Fruit fly (Drosophila melanogaster) Kc167 (cell line): ENCODE measurements around the gene CG6034.

Experiments
- h ChIP-seq: fragments of >200 bp; optimal IDR thresholded peaks from 3 replicates; lab custom pipeline; 2018; ENCODE audit warnings: missing external identifiers
- psq ChIP-seq: fragments of >200 bp; optimal IDR thresholded peaks from 2 replicates; lab custom pipeline; 2017; ENCODE audit warnings: missing external identifiers
- ttk ChIP-seq: sonication (Bioruptor generic); optimal IDR thresholded peaks from 2 replicates; lab custom pipeline; 2017; ENCODE audit warnings: missing external identifiers

DNA sequence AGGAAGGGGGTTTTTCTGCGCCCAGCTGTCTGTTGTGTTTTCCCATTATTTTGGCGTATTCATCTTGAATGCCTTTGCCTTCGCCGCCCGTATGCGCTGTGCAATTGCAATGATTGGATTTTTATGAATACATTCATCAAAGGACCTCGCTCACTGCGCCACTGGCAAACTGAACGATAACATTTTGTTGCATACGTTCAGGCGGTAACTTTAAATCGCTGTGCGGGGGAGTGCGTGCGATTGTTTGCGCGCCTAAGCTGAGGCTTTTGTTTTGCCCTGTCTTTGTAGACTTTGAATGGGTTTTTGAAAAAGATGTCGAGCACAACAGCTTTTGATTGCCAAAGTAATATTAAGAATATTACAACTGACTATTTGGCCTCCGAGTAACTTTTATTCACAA lies 7.0 kb downstream of the CG6034 start:
- TF ChIP-seq ttk (lab: Kevin White, UChicago) = no peak
- TF ChIP-seq psq (lab: Kevin White, UChicago) = no peak
- TF ChIP-seq h = no peak
